Fruit fly (Drosophila melanogaster): ENCODE measurements around the gene Kah.

- TF ChIP-seq Clk (GFP tag; optimal IDR thresholded peaks at IDR 0.05) (no peak), kay (GFP tag; ENCODE audit: borderline replicate concordance) (no peak), pad (GFP tag; optimal IDR thresholded peaks at IDR 0.05) (no peak), tj (GFP tag; optimal IDR thresholded peaks at IDR 0.05) (peak; percentile 50), CG5204 (GFP tag; optimal IDR thresholded peaks at IDR 0.05) (no peak), ovo (GFP tag; optimal IDR thresholded peaks at IDR 0.05) (no peak), Mnt (GFP tag; optimal IDR thresholded peaks at IDR 0.05) (no peak), CG7101 (tag; optimal IDR thresholded peaks at IDR 0.05) (no peak), cnc (optimal IDR thresholded peaks at IDR 0.05) (no peak), cic (GFP tag; optimal IDR thresholded peaks at IDR 0.05) (no peak), CG33017 (tag; optimal IDR thresholded peaks at IDR 0.05) (no peak), CG7045 (GFP tag; optimal IDR thresholded peaks at IDR 0.05) (no peak), CG11617 (GFP tag; optimal IDR thresholded peaks at IDR 0.05) (no peak), CG1620 (GFP tag; optimal IDR thresholded peaks at IDR 0.05) (no peak)
These were observed 13.5 kb upstream of the Kah start for dm6 chr3L:602531-602930.

All from whole organism, adult.